Worm (Caenorhabditis elegans): ENCODE measurements around the gene Y38E10A.2.

ce11 chrII:12549613-12550012, 23.8 kb downstream of the Y38E10A.2 start:
- TF ChIP-seq flt-1 (GFP tag; IDR thresholded peaks at IDR 0.05) (no peak), B0310.2 (tag; optimal IDR thresholded peaks at IDR 0.05) (no peak), sea-1 (GFP tag; conservative IDR thresholded peaks at IDR 0.05) (no peak), ama-1 (optimal IDR thresholded peaks at IDR 0.05) (no peak), ceh-13 (GFP tag; optimal IDR thresholded peaks at IDR 0.05) (no peak), tbx-37 (GFP tag; conservative IDR thresholded peaks at IDR 0.05) (no peak), F13C5.2 (tag; optimal IDR thresholded peaks at IDR 0.05) (no peak), hmg-4 (GFP tag; optimal IDR thresholded peaks at IDR 0.05) (no peak), tbx-11 (GFP tag; IDR thresholded peaks at IDR 0.05) (no peak), tra-4 (tag; optimal IDR thresholded peaks at IDR 0.05) (no peak)

All from whole organism, early embryonic.